Fruit fly (Drosophila melanogaster) whole organism, embryonic: ENCODE results near the gene Hpd.
A peak's percentile ranks its signal among the peaks of the same experiment; 100 is the strongest.

Source experiments
- B-H1 ChIP-seq: fragments of 200-800 bp; sonication (Bioruptor generic); IDR thresholded peaks from 3 replicates; pipeline ENCODE4 v1.3.6; 2022; ENCODE audit warnings: missing biosample characterization, missing genetic modification characterization
- B-H2 ChIP-seq: fragments of 200-800 bp; sonication (Bioruptor generic); optimal IDR thresholded peaks from 2 replicates; lab custom pipeline; 2018; ENCODE audit warnings: missing biosample characterization, mild to moderate bottlenecking, missing genetic modification characterization
- BEAF-32 ChIP-seq: fragments of 200-800 bp; sonication (Bioruptor generic); optimal IDR thresholded peaks from 3 replicates; lab custom pipeline; 2017; ENCODE audit warnings: missing biosample characterization, missing genetic modification characterization, mild to moderate bottlenecking, moderate library complexity, missing genetic modification reagents
- Bdp1 ChIP-seq: fragments of 200-800 bp; sonication (Bioruptor generic); optimal IDR thresholded peaks from 3 replicates; lab custom pipeline; 2016; ENCODE audit warnings: missing biosample characterization, missing genetic modification characterization
- CG10274 ChIP-seq: fragments of 200-800 bp; sonication (Bioruptor generic); optimal IDR thresholded peaks from 3 replicates; lab custom pipeline; 2017; ENCODE audit warnings: missing biosample characterization, mild to moderate bottlenecking, missing genetic modification characterization
- CG10321 ChIP-seq: fragments of 200-800 bp; sonication (Bioruptor generic); IDR thresholded peaks from 2 replicates; pipeline ENCODE4 v1.3.6; 2022; ENCODE audit warnings: missing biosample characterization, missing genetic modification characterization
- CG10565 ChIP-seq: fragments of 200-800 bp; sonication (Bioruptor generic); optimal IDR thresholded peaks from 3 replicates; lab custom pipeline; 2016; ENCODE audit warnings: missing biosample characterization, mild to moderate bottlenecking, missing genetic modification characterization
- CG11247 ChIP-seq: fragments of 200-800 bp; sonication (Bioruptor generic); IDR thresholded peaks from 2 replicates; pipeline ENCODE4 v1.3.6; 2022; ENCODE audit warnings: missing biosample characterization, missing genetic modification characterization
- CG11560 ChIP-seq: fragments of 200-800 bp; sonication (Bioruptor generic); IDR thresholded peaks from 3 replicates; pipeline ENCODE4 v1.3.6; 2022; ENCODE audit warnings: missing biosample characterization, missing genetic modification characterization
- CG13424 ChIP-seq: fragments of 200-800 bp; sonication (Bioruptor generic); optimal IDR thresholded peaks from 2 replicates; lab custom pipeline; 2019; ENCODE audit warnings: missing biosample characterization, mild to moderate bottlenecking, missing genetic modification characterization, moderate library complexity
- CG13624 ChIP-seq: fragments of 200-800 bp; sonication (Bioruptor generic); optimal IDR thresholded peaks from 2 replicates; lab custom pipeline; 2016; ENCODE audit warnings: missing biosample characterization, missing genetic modification characterization
- CG14710 ChIP-seq: fragments of 200-800 bp; sonication (Bioruptor generic); optimal IDR thresholded peaks from 3 replicates; lab custom pipeline; 2019; ENCODE audit warnings: missing biosample characterization, mild to moderate bottlenecking, missing genetic modification characterization, moderate library complexity
- CG14965 ChIP-seq: fragments of 200-800 bp; sonication (Bioruptor generic); optimal IDR thresholded peaks from 2 replicates; lab custom pipeline; 2016; ENCODE audit warnings: missing biosample characterization, missing genetic modification characterization, borderline replicate concordance
- CG1603 ChIP-seq: fragments of 200-800 bp; sonication (Bioruptor generic); optimal IDR thresholded peaks from 2 replicates; lab custom pipeline; 2019; ENCODE audit warnings: missing biosample characterization, mild to moderate bottlenecking, missing genetic modification characterization, moderate library complexity
- CG16815 ChIP-seq: fragments of 200-800 bp; sonication (Bioruptor generic); optimal IDR thresholded peaks from 3 replicates; lab custom pipeline; 2017; ENCODE audit warnings: missing biosample characterization, mild to moderate bottlenecking, missing genetic modification characterization
- CG31388 ChIP-seq: fragments of 200-800 bp; sonication (Bioruptor generic); optimal IDR thresholded peaks from 2 replicates; lab custom pipeline; 2016; ENCODE audit warnings: missing biosample characterization, missing genetic modification characterization
- CG3163 ChIP-seq: fragments of 200-800 bp; sonication (Bioruptor generic); optimal IDR thresholded peaks from 3 replicates; lab custom pipeline; 2016; ENCODE audit warnings: missing biosample characterization, missing genetic modification characterization
- CG32532 ChIP-seq: fragments of 200-800 bp; sonication (Bioruptor generic); IDR thresholded peaks from 2 replicates; pipeline ENCODE4 v1.3.6; 2022; ENCODE audit warnings: missing biosample characterization, missing genetic modification characterization
- CG4404 ChIP-seq: fragments of 200-800 bp; sonication (Bioruptor generic); IDR thresholded peaks from 2 replicates; pipeline ENCODE4 v1.3.6; 2022; ENCODE audit warnings: missing biosample characterization, missing genetic modification characterization
- CG5953 ChIP-seq: fragments of 200-800 bp; sonication (Bioruptor generic); IDR thresholded peaks from 2 replicates; pipeline ENCODE4 v1.3.6; 2022; ENCODE audit warnings: missing biosample characterization, missing genetic modification characterization
- CG6765 ChIP-seq: fragments of 200-800 bp; sonication (Bioruptor generic); optimal IDR thresholded peaks from 3 replicates; lab custom pipeline; 2017; ENCODE audit warnings: missing biosample characterization, mild to moderate bottlenecking, missing genetic modification characterization
- CG7987 ChIP-seq: fragments of 200-800 bp; sonication (Bioruptor generic); optimal IDR thresholded peaks from 2 replicates; lab custom pipeline; 2018; ENCODE audit warnings: missing biosample characterization, mild to moderate bottlenecking, missing genetic modification characterization, moderate library complexity
- CG8089 ChIP-seq: fragments of 200-800 bp; sonication (Bioruptor generic); optimal IDR thresholded peaks from 3 replicates; lab custom pipeline; 2016; ENCODE audit warnings: missing biosample characterization, missing genetic modification characterization
- CG8478 ChIP-seq: fragments of >200 bp; optimal IDR thresholded peaks from 2 replicates; lab custom pipeline; 2018
- Chrac-16 ChIP-seq: fragments of 200-800 bp; sonication (Bioruptor generic); optimal IDR thresholded peaks from 3 replicates; lab custom pipeline; 2016; ENCODE audit warnings: missing biosample characterization, missing genetic modification characterization
- Dfd ChIP-seq, 2 experiments: fragments of >200 bp; optimal IDR thresholded peaks; 2 replicates each; lab custom pipeline; 2017; ENCODE audit warnings: missing biosample characterization in 2 of 2, missing genetic modification characterization in 2 of 2
- Dip2 ChIP-seq: fragments of 200-800 bp; sonication (Bioruptor generic); IDR thresholded peaks from 2 replicates; pipeline ENCODE4 v1.3.6; 2022; ENCODE audit warnings: missing biosample characterization, missing genetic modification characterization
- HmgD ChIP-seq: fragments of 200-800 bp; sonication (Bioruptor generic); optimal IDR thresholded peaks from 3 replicates; lab custom pipeline; 2016; ENCODE audit warnings: missing biosample characterization, missing genetic modification characterization
- MTF-1 ChIP-seq: fragments of 200-800 bp; sonication (Bioruptor generic); optimal IDR thresholded peaks from 2 replicates; lab custom pipeline; 2018; ENCODE audit warnings: missing biosample characterization, mild to moderate bottlenecking, missing genetic modification characterization, borderline replicate concordance
- NFAT ChIP-seq: fragments of 200-800 bp; sonication (Bioruptor generic); IDR thresholded peaks from 2 replicates; pipeline ENCODE4 v1.3.6; 2022; ENCODE audit warnings: missing biosample characterization, missing genetic modification characterization
- Oaz ChIP-seq: fragments of 200-800 bp; sonication (Bioruptor generic); IDR thresholded peaks from 2 replicates; pipeline ENCODE4 v1.3.6; 2022; ENCODE audit warnings: missing biosample characterization, missing genetic modification characterization
- Stat92E ChIP-seq, 3 experiments: fragments of >200 bp in 2 of 3; fragments of 200-800 bp in 1 of 3; sonication (Bioruptor generic) in 1 of 3; optimal IDR thresholded peaks; 2 replicates each; lab custom pipeline; 2017 to 2019; ENCODE audit warnings: missing biosample characterization in 3 of 3, missing genetic modification characterization in 3 of 3, mild to moderate bottlenecking in 1 of 3, moderate library complexity in 1 of 3
- Taf1 ChIP-seq: fragments of 200-800 bp; sonication (Bioruptor generic); IDR thresholded peaks from 2 replicates; pipeline ENCODE4 v1.3.6; 2022; ENCODE audit warnings: missing biosample characterization, missing genetic modification characterization
- ap ChIP-seq: fragments of 200-800 bp; sonication (Bioruptor generic); IDR thresholded peaks from 2 replicates; pipeline ENCODE4 v1.3.6; 2022; ENCODE audit warnings: missing biosample characterization, missing genetic modification characterization
- bab2 ChIP-seq: fragments of 200-800 bp; sonication (Bioruptor generic); optimal IDR thresholded peaks from 2 replicates; lab custom pipeline; 2016; ENCODE audit warnings: missing biosample characterization, missing genetic modification characterization
- cas ChIP-seq: fragments of 200-800 bp; sonication (Bioruptor generic); IDR thresholded peaks from 2 replicates; pipeline ENCODE4 v1.3.6; 2022; ENCODE audit warnings: missing biosample characterization, missing genetic modification characterization
- caup ChIP-seq: fragments of 200-800 bp; sonication (Bioruptor generic); optimal IDR thresholded peaks from 3 replicates; lab custom pipeline; 2017; ENCODE audit warnings: missing biosample characterization, mild to moderate bottlenecking, missing genetic modification characterization, moderate library complexity; ENCODE audit not compliant: severe bottlenecking
- chinmo ChIP-seq: fragments of 200-800 bp; sonication (Bioruptor generic); IDR thresholded peaks from 4 replicates; pipeline ENCODE4 v1.3.6; 2022; ENCODE audit warnings: missing biosample characterization, missing genetic modification characterization; ENCODE audit not compliant: partially characterized antibody
- dm ChIP-seq: fragments of 200-800 bp; sonication (Bioruptor generic); optimal IDR thresholded peaks from 3 replicates; lab custom pipeline; 2016; ENCODE audit warnings: missing biosample characterization, missing genetic modification characterization
- gro ChIP-seq: fragments of 200-800 bp; sonication (Bioruptor generic); optimal IDR thresholded peaks from 2 replicates; lab custom pipeline; 2016; ENCODE audit warnings: missing biosample characterization, missing genetic modification characterization
- hb ChIP-seq: fragments of 200-800 bp; sonication (Bioruptor generic); IDR thresholded peaks from 3 replicates; pipeline ENCODE4 v1.3.6; 2022; ENCODE audit warnings: missing biosample characterization, missing genetic modification characterization; ENCODE audit not compliant: partially characterized antibody
- jing ChIP-seq: fragments of 200-800 bp; sonication (Bioruptor generic); optimal IDR thresholded peaks from 2 replicates; lab custom pipeline; 2018; ENCODE audit warnings: missing biosample characterization, mild to moderate bottlenecking, missing genetic modification characterization
- kay ChIP-seq: fragments of 200-800 bp; sonication (Bioruptor generic); optimal IDR thresholded peaks from 2 replicates; lab custom pipeline; 2016; ENCODE audit warnings: missing biosample characterization, missing genetic modification characterization
- luna ChIP-seq: fragments of 200-800 bp; sonication (Bioruptor generic); optimal IDR thresholded peaks from 2 replicates; lab custom pipeline; 2016; ENCODE audit warnings: missing biosample characterization, missing genetic modification characterization
- maf-S ChIP-seq: fragments of 200-800 bp; sonication (Bioruptor generic); optimal IDR thresholded peaks from 2 replicates; lab custom pipeline; 2016; ENCODE audit warnings: missing biosample characterization, missing genetic modification characterization
- so ChIP-seq: fragments of 200-800 bp; sonication (Bioruptor generic); IDR thresholded peaks from 3 replicates; pipeline ENCODE4 v1.3.6; 2022; ENCODE audit warnings: missing biosample characterization, missing genetic modification characterization
- tio ChIP-seq: fragments of 200-800 bp; sonication (Bioruptor generic); optimal IDR thresholded peaks from 2 replicates; lab custom pipeline; 2017; ENCODE audit warnings: missing biosample characterization, missing genetic modification characterization, inconsistent platforms
- ttk ChIP-seq: fragments of 200-800 bp; sonication (Bioruptor generic); IDR thresholded peaks from 2 replicates; pipeline ENCODE4 v2.1.2; 2022; ENCODE audit warnings: missing biosample characterization, missing genetic modification characterization
- vfl ChIP-seq: fragments of 200-800 bp; sonication (Bioruptor generic); optimal IDR thresholded peaks from 2 replicates; lab custom pipeline; 2016; ENCODE audit warnings: missing biosample characterization, missing genetic modification characterization
- zen2 ChIP-seq: fragments of 200-800 bp; sonication (Bioruptor generic); IDR thresholded peaks from 3 replicates; pipeline ENCODE4 v1.3.6; 2022; ENCODE audit warnings: missing biosample characterization, missing genetic modification characterization; ENCODE audit not compliant: partially characterized antibody

Hpd gene

dm6 chr3L:20444815-20445519 is 5.3 kb upstream of the Hpd start (continued):
- no peak for TF ChIP-seq bab2 (GFP tag; lab: Kevin White, UChicago)
- peak; percentile 79 for TF ChIP-seq tio (GFP tag; lab: Kevin White, UChicago)
- peak; percentile 82 for TF ChIP-seq CG13424 (tag; lab: Kevin White, UChicago)
- TF ChIP-seq CG11560 (tag; lab: Robert Waterston, UW), result 0 out of 3 replicates have a peak, but pooled peaks have one; percentile 48
- no peak for TF ChIP-seq CG8478
- no peak for TF ChIP-seq gro (GFP tag; lab: Kevin White, UChicago)
- TF ChIP-seq CG16815 (GFP tag; lab: Kevin White, UChicago), result peak; percentile 79
- peak; percentile 85 for TF ChIP-seq Oaz (GFP tag; lab: Robert Waterston, UW)
- no peak for TF ChIP-seq B-H2 (GFP tag; lab: Kevin White, UChicago)
- peak; percentile 9 for TF ChIP-seq maf-S
- peak; percentile 76 for TF ChIP-seq Chrac-16 (GFP tag; lab: Kevin White, UChicago)
- peak; percentile 85 for TF ChIP-seq CG5953 (GFP tag; lab: Robert Waterston, UW)
- TF ChIP-seq CG10274 (GFP tag; lab: Kevin White, UChicago), result peak; percentile 52
- no peak for TF ChIP-seq Dfd (GFP tag; optimal IDR thresholded peaks at IDR 0.05; lab: Kevin White, UChicago)
- TF ChIP-seq so, result peak; percentile 91
- peak; percentile 30; the same call in 1 of the 2 replicates for TF ChIP-seq Dip2 (GFP tag; lab: Robert Waterston, UW)
- peak; percentile 84 for TF ChIP-seq caup (GFP tag; lab: Kevin White, UChicago)
- TF ChIP-seq CG3163 (GFP tag; lab: Kevin White, UChicago), result no peak
- peak; percentile 23 for TF ChIP-seq CG10565 (GFP tag; lab: Kevin White, UChicago)
- TF ChIP-seq ttk (GFP tag; lab: Robert Waterston, UW), result peak; percentile 87
- peak; percentile 64 for TF ChIP-seq CG7987 (GFP tag; lab: Kevin White, UChicago)
- TF ChIP-seq kay (GFP tag; lab: Kevin White, UChicago), result peak; percentile 62
- 0 out of 3 replicates have a peak, but pooled peaks have one; percentile 15 for TF ChIP-seq hb (GFP tag; lab: Robert Waterston, UW)
- TF ChIP-seq BEAF-32 (GFP tag; lab: Kevin White, UChicago), result no peak
- TF ChIP-seq NFAT, result peak; percentile 80
- no peak for TF ChIP-seq HmgD (GFP tag; lab: Kevin White, UChicago)
- TF ChIP-seq vfl (GFP tag; lab: Kevin White, UChicago), result peak; percentile 32
- TF ChIP-seq CG10321 (GFP tag; lab: Robert Waterston, UW), result peak; percentile 24; the same call in 1 of the 2 replicates
- TF ChIP-seq CG1603 (tag; lab: Kevin White, UChicago), result peak; percentile 90
- TF ChIP-seq CG31388 (GFP tag; lab: Kevin White, UChicago), result peak; percentile 71
- peak; percentile 65 for TF ChIP-seq CG6765 (GFP tag; lab: Kevin White, UChicago)
- TF ChIP-seq luna (GFP tag; lab: Kevin White, UChicago), result no peak
- TF ChIP-seq CG4404, result peak; percentile 82
- no peak for TF ChIP-seq Stat92E (GFP tag; optimal IDR thresholded peaks at IDR 0.05; lab: Kevin White, UChicago)
- no peak for TF ChIP-seq zen2 (GFP tag; lab: Robert Waterston, UW)
- TF ChIP-seq CG8089 (GFP tag; lab: Kevin White, UChicago), result no peak
- TF ChIP-seq CG13624 (GFP tag; lab: Kevin White, UChicago), result peak; percentile 16
- peak; percentile 93 for TF ChIP-seq CG32532 (GFP tag; lab: Robert Waterston, UW)
- peak; percentile 85 for TF ChIP-seq CG11247 (GFP tag; lab: Robert Waterston, UW)
- TF ChIP-seq Bdp1 (GFP tag; lab: Kevin White, UChicago), result peak; percentile 27
- peak; percentile 84 for TF ChIP-seq ap
- TF ChIP-seq dm (GFP tag; lab: Kevin White, UChicago), result no peak
- TF ChIP-seq B-H1 (GFP tag; lab: Robert Waterston, UW), result peak; percentile 88
- peak; percentile 82 for TF ChIP-seq Taf1 (GFP tag; lab: Robert Waterston, UW)
- TF ChIP-seq cas (GFP tag; lab: Robert Waterston, UW), result peak; percentile 73
- peak; percentile 53 for TF ChIP-seq jing (GFP tag; lab: Kevin White, UChicago)
- TF ChIP-seq chinmo (GFP tag; lab: Robert Waterston, UW), result no peak
- TF ChIP-seq CG14710 (tag; lab: Kevin White, UChicago), result peak; percentile 70
- TF ChIP-seq MTF-1, result peak; percentile 75
- TF ChIP-seq CG14965 (GFP tag; lab: Kevin White, UChicago), result no peak
